Fruit fly (Drosophila melanogaster) whole organism: ENCODE data around the gene CG13946.

Source experiments
- CG8478 ChIP-seq: fragments of >200 bp; optimal IDR thresholded peaks from 2 replicates; lab custom pipeline; 2018; ENCODE audit warnings: inconsistent platforms
- Dll ChIP-seq: fragments of >200 bp; optimal IDR thresholded peaks from 2 replicates; lab custom pipeline; 2017
- EcR ChIP-seq, 2 experiments: fragments of >200 bp; optimal IDR thresholded peaks; 2 replicates each; lab custom pipeline; 2017; ENCODE audit warnings: missing biosample characterization in 2 of 2, missing genetic modification characterization in 2 of 2, missing genetic modification reagents in 2 of 2
- pan ChIP-seq: fragments of >200 bp; optimal IDR thresholded peaks from 2 replicates; lab custom pipeline; 2017
- psq ChIP-seq: fragments of >200 bp; optimal IDR thresholded peaks from 2 replicates; lab custom pipeline; 2017
- usp ChIP-seq: fragments of >200 bp; optimal IDR thresholded peaks from 2 replicates; lab custom pipeline; 2017; ENCODE audit warnings: missing biosample characterization, missing genetic modification characterization, mixed read lengths

The CG13946 gene

dm6 chr2L:821986-822711 is 45.8 kb downstream of the CG13946 start:
- TF ChIP-seq Dll (lab: Kevin White, UChicago), result no peak
- TF ChIP-seq EcR (GFP tag; optimal IDR thresholded peaks at IDR 0.05; lab: Kevin White, UChicago), result no peak
- TF ChIP-seq pan (lab: Kevin White, UChicago), result no peak
- TF ChIP-seq CG8478 (lab: Kevin White, UChicago), result no peak
- no peak for TF ChIP-seq psq (lab: Kevin White, UChicago)
- TF ChIP-seq usp (GFP tag; lab: Kevin White, UChicago), result no peak

DNA sequence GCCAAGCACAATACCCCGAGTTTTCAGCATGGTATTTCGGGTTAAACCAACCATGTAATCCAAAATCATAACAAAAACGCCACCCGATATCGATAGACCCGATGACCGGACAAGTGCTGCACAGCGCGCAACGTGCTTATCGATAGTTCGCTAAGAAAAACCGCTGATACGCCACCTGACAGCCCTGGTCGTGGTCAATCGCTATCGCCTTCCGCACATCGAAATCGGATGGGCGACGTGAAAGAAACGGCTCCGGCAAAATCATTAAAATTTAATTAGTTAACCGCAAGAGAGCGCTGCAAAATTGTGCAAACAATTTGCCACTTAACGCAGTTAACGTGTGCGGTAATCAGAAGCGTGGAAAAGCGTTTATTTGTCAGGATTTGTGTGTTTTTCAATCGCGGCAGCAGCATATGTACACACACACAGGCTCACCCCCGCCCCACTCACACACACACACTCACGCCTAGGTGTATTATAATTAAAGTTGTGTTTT is 49.5 kb downstream of the CG13946 start, which contains the start of the genes CG3862 and dock:
Gene CG3862 (minus strand): TSS at position 94 of the 496 bp plus-strand sequence.
Gene dock (plus strand): TSS at position 202 of the 496 bp plus-strand sequence.
- no peak for TF ChIP-seq usp (GFP tag; lab: Kevin White, UChicago)
- TF ChIP-seq Dll (lab: Kevin White, UChicago), result no peak
- TF ChIP-seq CG8478 (lab: Kevin White, UChicago), result no peak
- no peak for TF ChIP-seq psq (lab: Kevin White, UChicago)
- TF ChIP-seq EcR (GFP tag; optimal IDR thresholded peaks at IDR 0.05; lab: Kevin White, UChicago), result no peak
- no peak for TF ChIP-seq pan (lab: Kevin White, UChicago)

dm6 chr2L:826388-826787 is 50.1 kb downstream of the CG13946 start:
- TF ChIP-seq Dll (lab: Kevin White, UChicago), result peak; percentile 46
- TF ChIP-seq pan (lab: Kevin White, UChicago), result no peak
